Fruit fly (Drosophila melanogaster) whole organism, wandering third instar larva: Measurements from ENCODE around the gene Stt3A.

Experiments used
- CG9705 ChIP-seq: fragments of 200-800 bp; sonication (Bioruptor generic); optimal IDR thresholded peaks from 2 replicates; lab custom pipeline; 2018; ENCODE audit warnings: missing biosample characterization, mild to moderate bottlenecking, missing genetic modification characterization
- Dfd ChIP-seq: fragments of >200 bp; optimal IDR thresholded peaks from 2 replicates; lab custom pipeline; 2017; ENCODE audit warnings: missing biosample characterization, missing genetic modification characterization
- Jra ChIP-seq: sonication (Bioruptor generic); optimal IDR thresholded peaks from 2 replicates; lab custom pipeline; 2016; ENCODE audit warnings: missing biosample characterization, missing genetic modification characterization
- h ChIP-seq: fragments of 200-800 bp; sonication (Bioruptor generic); optimal IDR thresholded peaks from 3 replicates; lab custom pipeline; 2016; ENCODE audit warnings: missing biosample characterization, mild to moderate bottlenecking, missing genetic modification characterization
- lola ChIP-seq: fragments of >200 bp; optimal IDR thresholded peaks from 2 replicates; lab custom pipeline; 2017; ENCODE audit warnings: missing biosample characterization, missing genetic modification characterization
- tai ChIP-seq: sonication (Bioruptor generic); optimal IDR thresholded peaks from 2 replicates; lab custom pipeline; 2016; ENCODE audit warnings: missing biosample characterization, missing genetic modification characterization
- usp ChIP-seq: fragments of >200 bp; optimal IDR thresholded peaks from 2 replicates; lab custom pipeline; 2017; ENCODE audit warnings: missing biosample characterization, missing genetic modification characterization

DNA sequence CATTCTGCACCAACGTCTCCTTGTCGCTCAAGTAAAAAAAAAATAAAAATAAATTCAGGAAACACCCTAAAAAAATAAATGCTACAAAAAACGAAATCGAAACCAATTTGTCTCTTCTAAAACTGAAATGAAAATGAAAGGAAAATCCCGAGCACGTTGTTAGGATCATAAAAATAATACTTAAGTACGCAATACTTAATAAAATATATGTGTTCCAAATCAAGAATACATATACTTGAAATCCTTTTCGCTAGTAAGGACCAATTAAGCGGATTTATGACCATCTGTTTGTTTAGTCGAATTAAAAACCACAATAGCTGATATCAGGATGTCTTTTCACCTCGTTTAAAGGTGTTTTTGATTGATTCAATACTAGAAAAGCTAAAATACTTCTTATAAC lies 27.9 kb downstream of the Stt3A start, which contains the start of gene r-cup:
- TF ChIP-seq lola (GFP tag; lab: Kevin White, UChicago) = no peak
- TF ChIP-seq CG9705 (GFP tag; lab: Kevin White, UChicago) = no peak
- TF ChIP-seq usp (GFP tag; lab: Kevin White, UChicago) = no peak
- TF ChIP-seq tai (GFP tag; lab: Kevin White, UChicago) = no peak
- no peak for TF ChIP-seq Jra (GFP tag; lab: Kevin White, UChicago)
- no peak for TF ChIP-seq h (GFP tag; lab: Kevin White, UChicago)
- TF ChIP-seq Dfd (GFP tag; lab: Kevin White, UChicago) = no peak
